Worm (Caenorhabditis elegans) whole organism, L1 larva: ENCODE measurements around the gene ascc-1.

Experiments
- C04F5.9 ChIP-seq: sonication (generic microtip); optimal IDR thresholded peaks from 2 replicates; lab custom pipeline; 2016; ENCODE audit warnings: missing genetic modification characterization, missing compliant biosample characterization
- C16A3.4 ChIP-seq: fragments of 150-350 bp; optimal IDR thresholded peaks from 2 replicates; lab custom pipeline; 2014; ENCODE audit warnings: missing biosample characterization, missing genetic modification characterization
- F16B12.6 ChIP-seq: fragments of 150-350 bp; optimal IDR thresholded peaks from 2 replicates; lab custom pipeline; 2014; ENCODE audit warnings: missing biosample characterization, missing genetic modification characterization
- Y116A8C.19 ChIP-seq: sonication (generic microtip); optimal IDR thresholded peaks from 2 replicates; lab custom pipeline; 2016; ENCODE audit warnings: missing compliant biosample characterization, missing genetic modification characterization, borderline replicate concordance
- aha-1 ChIP-seq: fragments of 150-350 bp; optimal IDR thresholded peaks from 2 replicates; lab custom pipeline; 2014; ENCODE audit warnings: missing biosample characterization, missing genetic modification characterization
- ama-1 ChIP-seq: fragments of 150-350 bp; optimal IDR thresholded peaks from 2 replicates; lab custom pipeline; 2014
- blmp-1 ChIP-seq: fragments of 150-350 bp; optimal IDR thresholded peaks from 2 replicates; lab custom pipeline; 2014; ENCODE audit warnings: missing biosample characterization, missing genetic modification characterization
- ceh-63 ChIP-seq: fragments of 200-800 bp; sonication (Bioruptor generic); optimal IDR thresholded peaks from 2 replicates; lab custom pipeline; 2018; ENCODE audit warnings: mild to moderate bottlenecking, missing genetic modification characterization, missing compliant biosample characterization
- ceh-8 ChIP-seq: fragments of 200-800 bp; sonication (Bioruptor generic); optimal IDR thresholded peaks from 2 replicates; lab custom pipeline; 2018; ENCODE audit warnings: mild to moderate bottlenecking, missing genetic modification characterization, moderate library complexity, missing compliant biosample characterization
- ceh-82 ChIP-seq, 3 experiments: fragments of 150-350 bp in 1 of 3; sonication (generic microtip) in 2 of 3; optimal IDR thresholded peaks; 2 replicates each; lab custom pipeline; 2014 to 2017; ENCODE audit warnings: missing biosample characterization in 3 of 3, missing genetic modification characterization in 3 of 3
- ceh-90 ChIP-seq: sonication (generic microtip); optimal IDR thresholded peaks from 2 replicates; lab custom pipeline; 2016; ENCODE audit warnings: missing genetic modification characterization, missing compliant biosample characterization
- efl-1 ChIP-seq, 4 experiments: fragments of 150-350 bp; optimal IDR thresholded peaks in 3 of 4; peaks in 1 of 4; 1 replicate in 1 of 4; 2 replicates in 3 of 4; lab custom pipeline; 2014; ENCODE audit warnings: missing biosample characterization in 2 of 4, missing genetic modification characterization in 2 of 4, missing genetic modification reagents in 2 of 4
- efl-3 ChIP-seq: fragments of 200-800 bp; sonication (Bioruptor generic); optimal IDR thresholded peaks from 2 replicates; lab custom pipeline; 2018; ENCODE audit warnings: mild to moderate bottlenecking, missing genetic modification characterization, missing compliant biosample characterization
- egl-27 ChIP-seq, 2 experiments: fragments of 150-350 bp in 1 of 2; sonication (generic microtip); optimal IDR thresholded peaks; 3 replicates each; lab custom pipeline; 2017 to 2018; ENCODE audit warnings: missing biosample characterization in 2 of 2, missing genetic modification characterization in 2 of 2, missing genetic modification reagents in 2 of 2
- elt-2 ChIP-seq: sonication (generic microtip); optimal IDR thresholded peaks from 2 replicates; lab custom pipeline; 2016; ENCODE audit warnings: missing genetic modification characterization, mild to moderate bottlenecking, inconsistent platforms, missing compliant biosample characterization, missing genetic modification reagents
- ets-5 ChIP-seq: fragments of 200-800 bp; sonication (Bioruptor generic); IDR thresholded peaks from 2 replicates; pipeline ENCODE4 v1.3.6; 2022; ENCODE audit warnings: missing genetic modification characterization, missing compliant biosample characterization
- fkh-10 ChIP-seq: sonication (generic microtip); optimal IDR thresholded peaks from 2 replicates; lab custom pipeline; 2017; ENCODE audit warnings: missing biosample characterization, missing genetic modification reagents, missing genetic modification characterization
- fkh-8 ChIP-seq: sonication (generic microtip); optimal IDR thresholded peaks from 2 replicates; lab custom pipeline; 2016; ENCODE audit warnings: mild to moderate bottlenecking, missing genetic modification characterization, missing compliant biosample characterization
- fos-1 ChIP-seq: fragments of 150-350 bp; optimal IDR thresholded peaks from 2 replicates; lab custom pipeline; 2014; ENCODE audit warnings: missing biosample characterization, missing genetic modification characterization
- hlh-17 ChIP-seq: fragments of 200-800 bp; sonication (Bioruptor generic); optimal IDR thresholded peaks from 2 replicates; lab custom pipeline; 2018; ENCODE audit warnings: missing genetic modification characterization, mild to moderate bottlenecking, missing compliant biosample characterization, moderate library complexity, borderline replicate concordance
- hpl-2 ChIP-seq: fragments of 150-350 bp; optimal IDR thresholded peaks from 2 replicates; lab custom pipeline; 2014; ENCODE audit warnings: missing biosample characterization, missing genetic modification reagents, missing genetic modification characterization
- irx-1 ChIP-seq: sonication (generic microtip); optimal IDR thresholded peaks from 2 replicates; lab custom pipeline; 2016; ENCODE audit warnings: missing genetic modification characterization, missing compliant biosample characterization
- jun-1 ChIP-seq: fragments of 150-350 bp; optimal IDR thresholded peaks from 2 replicates; lab custom pipeline; 2014; ENCODE audit warnings: missing biosample characterization, missing genetic modification reagents, missing genetic modification characterization
- lin-13 ChIP-seq: fragments of 150-350 bp; optimal IDR thresholded peaks from 2 replicates; lab custom pipeline; 2014; ENCODE audit warnings: missing biosample characterization, missing genetic modification reagents, missing genetic modification characterization
- lin-14 ChIP-seq: fragments of 200-800 bp; sonication (Bioruptor generic); optimal IDR thresholded peaks from 2 replicates; lab custom pipeline; 2018; ENCODE audit warnings: mild to moderate bottlenecking, missing genetic modification characterization, moderate library complexity, missing compliant biosample characterization
- lin-35 ChIP-seq, 2 experiments: fragments of 150-350 bp; optimal IDR thresholded peaks; 2 replicates each; lab custom pipeline; 2014; ENCODE audit warnings: missing biosample characterization in 2 of 2, missing genetic modification characterization in 2 of 2, missing genetic modification reagents in 2 of 2
- lin-39 ChIP-seq: fragments of 150-350 bp; optimal IDR thresholded peaks from 2 replicates; lab custom pipeline; 2014; ENCODE audit warnings: missing biosample characterization, missing genetic modification reagents, missing genetic modification characterization
- lir-3 ChIP-seq: sonication (generic microtip); optimal IDR thresholded peaks from 2 replicates; lab custom pipeline; 2016; ENCODE audit warnings: mild to moderate bottlenecking, missing genetic modification characterization, moderate library complexity, missing compliant biosample characterization; ENCODE audit not compliant: poor library complexity
- mab-9 ChIP-seq: fragments of 200-800 bp; sonication (Bioruptor generic); IDR thresholded peaks from 2 replicates; pipeline ENCODE4 v1.3.6; 2022; ENCODE audit warnings: missing genetic modification reagents, missing genetic modification characterization, missing compliant biosample characterization
- mdl-1 ChIP-seq, 2 experiments: fragments of 150-350 bp; optimal IDR thresholded peaks; 2 replicates each; lab custom pipeline; 2014 to 2017; ENCODE audit warnings: missing biosample characterization in 2 of 2, missing genetic modification characterization in 2 of 2, inconsistent platforms in 1 of 2
- nhr-19 ChIP-seq: fragments of 200-800 bp; sonication (Bioruptor generic); conservative IDR thresholded peaks from 2 replicates; pipeline ENCODE4 v1.3.6; 2022; ENCODE audit warnings: missing genetic modification characterization, missing compliant biosample characterization
- nhr-20 ChIP-seq: sonication (generic microtip); optimal IDR thresholded peaks from 2 replicates; lab custom pipeline; 2016; ENCODE audit warnings: mild to moderate bottlenecking, missing genetic modification characterization, missing compliant biosample characterization
- nhr-47 ChIP-seq: sonication (generic microtip); optimal IDR thresholded peaks from 2 replicates; lab custom pipeline; 2016; ENCODE audit warnings: mild to moderate bottlenecking, missing genetic modification characterization, moderate library complexity, missing compliant biosample characterization
- nhr-76 ChIP-seq: sonication (generic microtip); optimal IDR thresholded peaks from 2 replicates; lab custom pipeline; 2017; ENCODE audit warnings: missing biosample characterization, missing genetic modification characterization
- nhr-77 ChIP-seq: fragments of 150-350 bp; optimal IDR thresholded peaks from 2 replicates; lab custom pipeline; 2014; ENCODE audit warnings: missing biosample characterization, missing genetic modification characterization
- nhr-84 ChIP-seq: sonication (generic microtip); optimal IDR thresholded peaks from 2 replicates; lab custom pipeline; 2017; ENCODE audit warnings: missing biosample characterization, missing genetic modification characterization
- nhr-85 ChIP-seq: sonication (generic microtip); peaks from one replicate; lab custom pipeline; 2016; ENCODE audit warnings: missing genetic modification characterization, inconsistent platforms, missing compliant biosample characterization
- nhr-90 ChIP-seq: sonication (generic microtip); optimal IDR thresholded peaks from 2 replicates; lab custom pipeline; 2016; ENCODE audit warnings: mild to moderate bottlenecking, missing genetic modification characterization, missing compliant biosample characterization; ENCODE audit not compliant: poor library complexity
- pax-3 ChIP-seq: fragments of 200-800 bp; sonication (Bioruptor generic); optimal IDR thresholded peaks from 2 replicates; lab custom pipeline; 2018; ENCODE audit warnings: mild to moderate bottlenecking, missing genetic modification characterization, moderate library complexity, missing compliant biosample characterization
- pqm-1 ChIP-seq: sonication (generic microtip); optimal IDR thresholded peaks from 3 replicates; lab custom pipeline; 2017; ENCODE audit warnings: missing biosample characterization, missing genetic modification characterization
- rnt-1 ChIP-seq: sonication (generic microtip); optimal IDR thresholded peaks from 2 replicates; lab custom pipeline; 2016; ENCODE audit warnings: mild to moderate bottlenecking, missing genetic modification characterization, moderate library complexity, missing compliant biosample characterization
- snpc-4 ChIP-seq: fragments of 150-350 bp; optimal IDR thresholded peaks from 2 replicates; lab custom pipeline; 2014; ENCODE audit warnings: missing biosample characterization, missing genetic modification characterization
- sptf-1 ChIP-seq: fragments of 150-350 bp; optimal IDR thresholded peaks from 2 replicates; lab custom pipeline; 2014; ENCODE audit warnings: missing biosample characterization, missing genetic modification characterization
- swsn-7 ChIP-seq: sonication (generic microtip); optimal IDR thresholded peaks from 2 replicates; lab custom pipeline; 2016; ENCODE audit warnings: missing genetic modification characterization, missing compliant biosample characterization
- tbx-2 ChIP-seq: sonication (generic microtip); optimal IDR thresholded peaks from 2 replicates; lab custom pipeline; 2016; ENCODE audit warnings: missing genetic modification characterization, missing compliant biosample characterization
- unc-130 ChIP-seq: fragments of 150-350 bp; optimal IDR thresholded peaks from 2 replicates; lab custom pipeline; 2017; ENCODE audit warnings: missing biosample characterization, missing genetic modification characterization, inconsistent platforms
- unc-98 ChIP-seq: fragments of 200-800 bp; sonication (Bioruptor generic); IDR thresholded peaks from 2 replicates; pipeline ENCODE4 v1.3.6; 2022; ENCODE audit warnings: missing genetic modification characterization, missing compliant biosample characterization
- vab-15 ChIP-seq: sonication (generic microtip); optimal IDR thresholded peaks from 2 replicates; lab custom pipeline; 2017; ENCODE audit warnings: missing genotype, mild to moderate bottlenecking, missing genetic modification characterization, missing compliant biosample characterization
- xbp-1 ChIP-seq: sonication (generic microtip); optimal IDR thresholded peaks from 2 replicates; lab custom pipeline; 2016; ENCODE audit warnings: missing genetic modification characterization, missing compliant biosample characterization
- zip-4 ChIP-seq: fragments of 200-800 bp; sonication (Bioruptor generic); optimal IDR thresholded peaks from 2 replicates; lab custom pipeline; 2018; ENCODE audit warnings: mild to moderate bottlenecking, missing genetic modification characterization, moderate library complexity, missing compliant biosample characterization
- ztf-4 ChIP-seq: fragments of 150-350 bp; optimal IDR thresholded peaks from 2 replicates; lab custom pipeline; 2014; ENCODE audit warnings: missing biosample characterization, missing genetic modification characterization

The ascc-1 gene

DNA sequence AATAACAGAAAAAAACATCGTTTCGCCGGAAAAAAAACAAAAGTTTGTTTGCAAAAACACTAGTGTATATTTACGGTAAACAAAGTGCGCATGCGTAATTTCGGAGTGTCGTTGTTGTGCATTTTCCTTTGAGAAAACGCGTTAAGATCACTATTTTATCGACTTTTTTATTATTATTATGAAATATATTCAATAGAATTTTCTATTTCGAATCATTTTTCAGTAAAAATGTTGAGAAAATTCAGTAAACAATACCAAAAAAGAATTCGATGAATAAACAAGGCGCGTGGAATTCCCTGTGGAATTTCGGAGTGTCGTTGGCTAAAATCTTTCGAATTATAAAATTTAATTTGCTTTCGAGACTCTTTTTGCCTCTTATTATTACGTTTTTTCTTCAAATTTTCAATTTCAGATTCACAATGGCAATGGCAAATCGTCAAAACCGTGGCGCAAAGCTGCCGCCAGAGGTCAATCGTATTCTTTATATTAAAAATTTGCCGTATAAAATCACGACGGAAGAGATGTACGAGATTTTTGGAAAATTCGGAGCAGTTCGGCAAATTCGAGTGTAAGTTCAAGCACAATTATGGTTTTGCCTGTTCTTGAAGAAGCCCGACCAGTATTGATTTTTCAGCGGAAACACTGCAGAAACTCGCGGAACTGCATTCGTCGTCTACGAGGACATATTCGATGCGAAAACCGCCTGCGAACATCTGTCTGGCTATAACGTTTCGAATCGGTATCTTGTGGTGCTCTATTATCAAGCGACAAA, 40.7 kb downstream of the ascc-1 start, which contains the start of the genes luc-7L3 and sftb-6 (continued):
- no peak for TF ChIP-seq sptf-1 (tag; lab: Kevin White, UChicago)
- TF ChIP-seq ceh-63 (GFP tag; lab: Kevin White, UChicago): no peak
- peak in 2 of 3 experiments; percentile 25 to 33 for TF ChIP-seq ceh-82 (tag; optimal IDR thresholded peaks at IDR 0.05; lab: Kevin White, UChicago)
- no peak for TF ChIP-seq snpc-4 (tag; lab: Kevin White, UChicago)
- peak; percentile 55 for TF ChIP-seq zip-4
- peak; percentile 74 for TF ChIP-seq xbp-1 (tag; lab: Kevin White, UChicago)
- peak; percentile 44 for TF ChIP-seq ceh-90 (tag; lab: Kevin White, UChicago)
- peak; percentile 74; the same call in 1 of the 2 replicates for TF ChIP-seq mab-9 (GFP tag; lab: Robert Waterston, UW)
- no peak for TF ChIP-seq ets-5
- peak; percentile 75 for TF ChIP-seq tbx-2 (tag; lab: Kevin White, UChicago)
- no peak for TF ChIP-seq lir-3
- TF ChIP-seq rnt-1 (tag; lab: Kevin White, UChicago): peak; percentile 19
- TF ChIP-seq F16B12.6 (tag; lab: Kevin White, UChicago): peak; percentile 28
- TF ChIP-seq C16A3.4: peak; percentile 49
- TF ChIP-seq fkh-10: no peak
- peak; percentile 38 for TF ChIP-seq ceh-8 (GFP tag; lab: Kevin White, UChicago)
- TF ChIP-seq nhr-19 (GFP tag; lab: Robert Waterston, UW): peak; percentile 75
- peak; percentile 56 for TF ChIP-seq lin-39 (tag; lab: Kevin White, UChicago)
- peak; percentile 79 for TF ChIP-seq swsn-7 (tag; lab: Kevin White, UChicago)
- TF ChIP-seq nhr-47 (tag; lab: Kevin White, UChicago): peak; percentile 89
- peak; percentile 58 to 62 for TF ChIP-seq lin-35 (GFP tag; optimal IDR thresholded peaks at IDR 0.05; lab: Kevin White, UChicago)
- TF ChIP-seq elt-2: peak; percentile 9
- no peak for TF ChIP-seq hlh-17 (GFP tag; lab: Kevin White, UChicago)
- TF ChIP-seq jun-1 (tag; lab: Kevin White, UChicago): no peak
- TF ChIP-seq egl-27 (tag; optimal IDR thresholded peaks at IDR 0.05; lab: Kevin White, UChicago): no peak
- TF ChIP-seq ztf-4: no peak
- TF ChIP-seq unc-130 (tag; lab: Kevin White, UChicago): no peak
- TF ChIP-seq lin-14 (GFP tag; lab: Kevin White, UChicago): no peak
- peak; percentile 24 for TF ChIP-seq nhr-77 (tag; lab: Kevin White, UChicago)
- no peak for TF ChIP-seq vab-15 (tag; lab: Kevin White, UChicago)
- peak; percentile 46 for TF ChIP-seq pax-3
- peak; percentile 76 for TF ChIP-seq fkh-8 (tag; lab: Kevin White, UChicago)
- TF ChIP-seq nhr-76 (tag; lab: Kevin White, UChicago): no peak
- TF ChIP-seq mdl-1 (tag; optimal IDR thresholded peaks at IDR 0.05; lab: Kevin White, UChicago): no peak
- TF ChIP-seq irx-1: peak; percentile 73
- no peak for TF ChIP-seq hpl-2 (GFP tag; lab: Kevin White, UChicago)
- 0 out of 2 replicates have a peak, but pooled peaks have one; percentile 20 for TF ChIP-seq unc-98 (GFP tag; lab: Robert Waterston, UW)
- TF ChIP-seq blmp-1 (tag; lab: Kevin White, UChicago): peak; percentile 22
- TF ChIP-seq ama-1 (lab: Kevin White, UChicago): no peak
- peak; percentile 75 for TF ChIP-seq nhr-90 (tag; lab: Kevin White, UChicago)
- no peak for TF ChIP-seq pqm-1 (tag; lab: Kevin White, UChicago)
- TF ChIP-seq Y116A8C.19 (tag; lab: Kevin White, UChicago): no peak
- TF ChIP-seq efl-3 (GFP tag; lab: Kevin White, UChicago): no peak
- no peak for TF ChIP-seq nhr-84 (tag; lab: Kevin White, UChicago)
- peak; percentile 38 to 48 for TF ChIP-seq efl-1 (optimal IDR thresholded peaks at IDR 0.05; lab: Kevin White, UChicago)
- peak; percentile 61 to 87 for TF ChIP-seq efl-1 (GFP tag; optimal IDR thresholded peaks at IDR 0.05 in 1 of 2; lab: Kevin White, UChicago)
- peak; percentile 86 for TF ChIP-seq nhr-85 (tag; lab: Kevin White, UChicago)
- TF ChIP-seq aha-1 (tag; lab: Kevin White, UChicago): no peak
- no peak for TF ChIP-seq lin-13 (GFP tag; lab: Kevin White, UChicago)
- peak; percentile 54 for TF ChIP-seq C04F5.9 (tag; lab: Kevin White, UChicago)
- TF ChIP-seq fos-1 (tag; lab: Kevin White, UChicago): no peak
- TF ChIP-seq nhr-20: peak; percentile 62
